Fruit fly (Drosophila melanogaster) whole organism, prepupa: ENCODE measurements around the gene thoc7.

Experiments used
- Blimp-1 ChIP-seq: fragments of 200-800 bp; sonication (Bioruptor generic); optimal IDR thresholded peaks from 3 replicates; lab custom pipeline; 2017; ENCODE audit warnings: missing biosample characterization, missing genetic modification characterization, mild to moderate bottlenecking, moderate library complexity, missing genetic modification reagents
- CG10669 ChIP-seq: fragments of 200-800 bp; sonication (Bioruptor generic); optimal IDR thresholded peaks from 3 replicates; lab custom pipeline; 2018; ENCODE audit warnings: missing biosample characterization, mild to moderate bottlenecking, missing genetic modification characterization, moderate library complexity
- CG1621 ChIP-seq: fragments of 200-800 bp; sonication (Bioruptor generic); optimal IDR thresholded peaks from 3 replicates; lab custom pipeline; 2018; ENCODE audit warnings: missing biosample characterization, mild to moderate bottlenecking, missing genetic modification characterization
- CG16779 ChIP-seq: fragments of 200-800 bp; sonication (Bioruptor generic); optimal IDR thresholded peaks from 3 replicates; lab custom pipeline; 2017; ENCODE audit warnings: missing biosample characterization, mild to moderate bottlenecking, missing genetic modification characterization
- CG3032 ChIP-seq: fragments of 200-800 bp; optimal IDR thresholded peaks from 2 replicates; lab custom pipeline; 2019; ENCODE audit warnings: missing biosample characterization, mild to moderate bottlenecking, missing genetic modification characterization, moderate library complexity
- CG31627 ChIP-seq: fragments of 200-800 bp; sonication (Bioruptor generic); optimal IDR thresholded peaks from 3 replicates; lab custom pipeline; 2016; ENCODE audit warnings: missing biosample characterization, missing genetic modification characterization
- CG32006 ChIP-seq: fragments of 200-800 bp; sonication (Bioruptor generic); optimal IDR thresholded peaks from 3 replicates; lab custom pipeline; 2017; ENCODE audit warnings: missing biosample characterization, mild to moderate bottlenecking, missing genetic modification characterization
- CG34406 ChIP-seq: fragments of 200-800 bp; sonication (Bioruptor generic); optimal IDR thresholded peaks from 3 replicates; lab custom pipeline; 2016; ENCODE audit warnings: missing biosample characterization, missing genetic modification characterization
- CG4318 ChIP-seq: fragments of 200-800 bp; sonication (Bioruptor generic); optimal IDR thresholded peaks from 3 replicates; lab custom pipeline; 2017; ENCODE audit warnings: missing biosample characterization, mild to moderate bottlenecking, missing genetic modification characterization
- CG6854 ChIP-seq: fragments of 200-800 bp; sonication (Bioruptor generic); optimal IDR thresholded peaks from 2 replicates; lab custom pipeline; 2017; ENCODE audit warnings: missing biosample characterization, mild to moderate bottlenecking, missing genetic modification characterization
- CG7368 ChIP-seq: fragments of 200-800 bp; sonication (Bioruptor generic); optimal IDR thresholded peaks from 3 replicates; lab custom pipeline; 2016; ENCODE audit warnings: missing biosample characterization, missing genetic modification characterization
- CG9139 ChIP-seq: fragments of 200-800 bp; sonication (Bioruptor generic); optimal IDR thresholded peaks from 3 replicates; lab custom pipeline; 2017; ENCODE audit warnings: missing biosample characterization, mild to moderate bottlenecking, missing genetic modification characterization
- Eip78C ChIP-seq: fragments of 200-800 bp; sonication (Bioruptor generic); peaks from one replicate; lab custom pipeline; 2016; ENCODE audit warnings: missing biosample characterization, missing genetic modification characterization
- Eip93F ChIP-seq: fragments of 200-800 bp; sonication (Bioruptor generic); optimal IDR thresholded peaks from 2 replicates; lab custom pipeline; 2016; ENCODE audit warnings: missing biosample characterization, mild to moderate bottlenecking, missing genetic modification characterization
- Gug ChIP-seq: fragments of 200-800 bp; sonication (Bioruptor generic); IDR thresholded peaks from 2 replicates; pipeline ENCODE4 v1.3.6; 2022; ENCODE audit warnings: missing biosample characterization, missing genetic modification characterization
- Hr38 ChIP-seq: sonication (Bioruptor generic); optimal IDR thresholded peaks from 2 replicates; lab custom pipeline; 2016; ENCODE audit warnings: missing biosample characterization, missing genetic modification characterization
- Hr39 ChIP-seq: fragments of 200-800 bp; sonication (Bioruptor generic); optimal IDR thresholded peaks from 2 replicates; lab custom pipeline; 2016; ENCODE audit warnings: missing biosample characterization, missing genetic modification characterization
- Hr4 ChIP-seq: fragments of 200-800 bp; sonication (Bioruptor generic); optimal IDR thresholded peaks from 3 replicates; lab custom pipeline; 2016; ENCODE audit warnings: missing biosample characterization, missing genetic modification characterization
- Sox15 ChIP-seq: fragments of 200-800 bp; sonication (Bioruptor generic); optimal IDR thresholded peaks from 3 replicates; lab custom pipeline; 2016; ENCODE audit warnings: missing biosample characterization, missing genetic modification characterization
- achi ChIP-seq: fragments of 200-800 bp; sonication (Bioruptor generic); optimal IDR thresholded peaks from 3 replicates; lab custom pipeline; 2016; ENCODE audit warnings: missing biosample characterization, missing genetic modification characterization
- acj6 ChIP-seq: fragments of 200-800 bp; sonication (Bioruptor generic); optimal IDR thresholded peaks from 3 replicates; lab custom pipeline; 2016; ENCODE audit warnings: missing biosample characterization, missing genetic modification characterization
- cyc ChIP-seq: fragments of 200-800 bp; sonication (Bioruptor generic); optimal IDR thresholded peaks from 3 replicates; lab custom pipeline; 2016; ENCODE audit warnings: missing biosample characterization, missing genetic modification characterization
- dac ChIP-seq: fragments of 200-800 bp; sonication (Bioruptor generic); optimal IDR thresholded peaks from 2 replicates; lab custom pipeline; 2017; ENCODE audit warnings: missing biosample characterization, mild to moderate bottlenecking, missing genetic modification characterization
- dsx ChIP-seq: fragments of 200-800 bp; optimal IDR thresholded peaks from 3 replicates; lab custom pipeline; 2019; ENCODE audit warnings: missing biosample characterization, mild to moderate bottlenecking, missing genetic modification characterization, moderate library complexity; ENCODE audit not compliant: poor library complexity, severe bottlenecking
- esn ChIP-seq: fragments of 200-800 bp; sonication (Bioruptor generic); optimal IDR thresholded peaks from 2 replicates; lab custom pipeline; 2016; ENCODE audit warnings: missing biosample characterization, mild to moderate bottlenecking, missing genetic modification characterization, moderate library complexity
- fkh ChIP-seq: fragments of 200-800 bp; sonication (Bioruptor generic); optimal IDR thresholded peaks from 3 replicates; lab custom pipeline; 2017; ENCODE audit warnings: missing biosample characterization, mild to moderate bottlenecking, missing genetic modification characterization, moderate library complexity
- lz ChIP-seq: fragments of 200-800 bp; sonication (Bioruptor generic); optimal IDR thresholded peaks from 3 replicates; lab custom pipeline; 2016; ENCODE audit warnings: missing biosample characterization, missing genetic modification characterization
- pdm3 ChIP-seq: fragments of 200-800 bp; sonication (Bioruptor generic); optimal IDR thresholded peaks from 3 replicates; lab custom pipeline; 2016; ENCODE audit warnings: missing biosample characterization, missing genetic modification characterization
- salr ChIP-seq, 2 experiments: fragments of 200-800 bp; sonication (Bioruptor generic); optimal IDR thresholded peaks; 3 replicates each; lab custom pipeline; 2016 to 2018; ENCODE audit warnings: missing biosample characterization in 2 of 2, missing genetic modification characterization in 2 of 2, mild to moderate bottlenecking in 1 of 2
- spab ChIP-seq: fragments of 200-800 bp; sonication (Bioruptor generic); optimal IDR thresholded peaks from 2 replicates; lab custom pipeline; 2017; ENCODE audit warnings: missing biosample characterization, mild to moderate bottlenecking, missing genetic modification characterization, missing genetic modification reagents
- ss ChIP-seq, 2 experiments: fragments of 200-800 bp; sonication (Bioruptor generic); optimal IDR thresholded peaks; 2 replicates in 1 of 2; 3 replicates in 1 of 2; lab custom pipeline; 2017 to 2018; ENCODE audit warnings: mild to moderate bottlenecking in 2 of 2, missing biosample characterization in 2 of 2, missing genetic modification characterization in 2 of 2, moderate library complexity in 1 of 2

Gene thoc7

dm6 chr3L:247482-248225 is 35.2 kb upstream of the thoc7 start, which contains the start of gene mthl14:
Gene mthl14 (plus strand): TSS chr3L:247491.
- no peak for TF ChIP-seq Sox15
- peak; percentile 79 for TF ChIP-seq fkh (GFP tag; lab: Kevin White, UChicago)

dm6 chr3L:246644-247199 is 34.2 kb upstream of the thoc7 start:
- TF ChIP-seq salr (GFP tag; optimal IDR thresholded peaks at IDR 0.05; lab: Kevin White, UChicago) = no peak
- peak; percentile 25 for TF ChIP-seq CG6854 (GFP tag; lab: Kevin White, UChicago)
- no peak for TF ChIP-seq Gug (GFP tag; lab: Robert Waterston, UW)
- no peak for TF ChIP-seq CG4318 (GFP tag; lab: Kevin White, UChicago)
- peak; percentile 67 for TF ChIP-seq lz
- TF ChIP-seq CG1621 (tag; lab: Kevin White, UChicago) = no peak
- TF ChIP-seq achi (GFP tag; lab: Kevin White, UChicago) = peak; percentile 97
- TF ChIP-seq dac (GFP tag; lab: Kevin White, UChicago) = no peak
- TF ChIP-seq CG3032 (tag; lab: Kevin White, UChicago) = peak; percentile 17
- peak; percentile 60 for TF ChIP-seq esn (GFP tag; lab: Kevin White, UChicago)
- TF ChIP-seq Eip78C (GFP tag; lab: Kevin White, UChicago) = peak; percentile 91

- no peak for TF ChIP-seq CG7368 (GFP tag; lab: Kevin White, UChicago)
- no peak for TF ChIP-seq spab
- TF ChIP-seq ss (GFP tag; optimal IDR thresholded peaks at IDR 0.05; lab: Kevin White, UChicago) = no peak
- TF ChIP-seq Hr4 (GFP tag; lab: Kevin White, UChicago) = no peak
- no peak for TF ChIP-seq pdm3
- no peak for TF ChIP-seq Hr38 (GFP tag; lab: Kevin White, UChicago)
- TF ChIP-seq fkh (GFP tag; lab: Kevin White, UChicago) = no peak
- no peak for TF ChIP-seq CG32006
- no peak for TF ChIP-seq cyc (GFP tag; lab: Kevin White, UChicago)
- TF ChIP-seq Hr39 (GFP tag; lab: Kevin White, UChicago) = no peak
- no peak for TF ChIP-seq Eip93F
- TF ChIP-seq CG16779 = no peak
- TF ChIP-seq esn (GFP tag; lab: Kevin White, UChicago) = no peak
- TF ChIP-seq Blimp-1 = no peak
- TF ChIP-seq CG9139 (GFP tag; lab: Kevin White, UChicago) = no peak
Observed at dm6 chr3L:234337-234736, 21.9 kb upstream of the thoc7 start.

- no peak for TF ChIP-seq Blimp-1
- no peak for TF ChIP-seq CG10669 (GFP tag; lab: Kevin White, UChicago)
- TF ChIP-seq lz = no peak
- TF ChIP-seq Gug (GFP tag; lab: Robert Waterston, UW) = no peak
- TF ChIP-seq esn (GFP tag; lab: Kevin White, UChicago) = no peak
- no peak for TF ChIP-seq CG4318 (GFP tag; lab: Kevin White, UChicago)
- no peak for TF ChIP-seq CG9139 (GFP tag; lab: Kevin White, UChicago)
- no peak for TF ChIP-seq Hr38 (GFP tag; lab: Kevin White, UChicago)
- TF ChIP-seq CG3032 (tag; lab: Kevin White, UChicago) = no peak
- no peak for TF ChIP-seq CG31627
- TF ChIP-seq achi (GFP tag; lab: Kevin White, UChicago) = no peak
- TF ChIP-seq, all 60 proteins: peak for 0
Observed at dm6 chr3L:233251-233650, 20.8 kb upstream of the thoc7 start, which contains the start of gene CG34453. Gene CG34453 (minus strand): TSS chr3L:233351.

- TF ChIP-seq pdm3 (no peak), CG34406 (GFP tag; lab: Kevin White, UChicago) (no peak), dsx (GFP tag; lab: Kevin White, UChicago) (peak; percentile 92), esn (GFP tag; lab: Kevin White, UChicago) (no peak), acj6 (GFP tag; lab: Kevin White, UChicago) (no peak), cyc (GFP tag; lab: Kevin White, UChicago) (no peak)
- TF ChIP-seq, all 60 proteins: peak for 1
Observed at dm6 chr3L:232267-232666, 19.8 kb upstream of the thoc7 start, which contains the start of gene CG34454. Gene CG34454 (minus strand): TSS chr3L:232350.
